Worm (Caenorhabditis elegans): ENCODE measurements around the gene F52H2.5.

F52H2.5 gene

ce11 chrX:2590023-2590422 lies 30.1 kb upstream of the F52H2.5 start:
- TF ChIP-seq nhr-21 (tag; optimal IDR thresholded peaks at IDR 0.05), result no peak
- TF ChIP-seq sma-3 (GFP tag; optimal IDR thresholded peaks at IDR 0.05), result no peak
- no peak for TF ChIP-seq nhr-23 (tag; optimal IDR thresholded peaks at IDR 0.05)
- TF ChIP-seq R02D3.7 (tag; optimal IDR thresholded peaks at IDR 0.05), result no peak
- no peak for TF ChIP-seq F13H6.1 (tag; optimal IDR thresholded peaks at IDR 0.05)
- TF ChIP-seq dmd-4 (tag; optimal IDR thresholded peaks at IDR 0.05), result no peak
- TF ChIP-seq Y55F3AM.14 (GFP tag; optimal IDR thresholded peaks at IDR 0.05), result no peak
- no peak for TF ChIP-seq lsy-2 (tag; optimal IDR thresholded peaks at IDR 0.05)
- peak; percentile 5 for TF ChIP-seq crh-2 (tag; optimal IDR thresholded peaks at IDR 0.05)

ce11 chrX:2588012-2588411 lies 28.1 kb upstream of the F52H2.5 start:
- TF ChIP-seq nhr-25 (tag; optimal IDR thresholded peaks at IDR 0.05) (peak; percentile 75), nhr-129 (tag; optimal IDR thresholded peaks at IDR 0.05) (peak; percentile 15), nhr-12 (tag; optimal IDR thresholded peaks at IDR 0.05) (no peak)

- TF ChIP-seq blmp-1 (tag; optimal IDR thresholded peaks at IDR 0.05; ENCODE audit: insufficient read depth), result no peak
- no peak for TF ChIP-seq lsy-2 (tag; optimal IDR thresholded peaks at IDR 0.05)
- TF ChIP-seq F13H6.1 (tag; optimal IDR thresholded peaks at IDR 0.05), result no peak
- no peak for TF ChIP-seq elt-1 (tag; optimal IDR thresholded peaks at IDR 0.05)
- no peak for TF ChIP-seq unc-55 (GFP tag; optimal IDR thresholded peaks at IDR 0.05)
- no peak for TF ChIP-seq nhr-21 (tag; optimal IDR thresholded peaks at IDR 0.05)
Observed at ce11 chrX:2585655-2586054, 25.8 kb upstream of the F52H2.5 start, which contains the start of gene H01M10.2. Gene H01M10.2, minus strand, starts transcription at chrX:2585755.

DNA sequence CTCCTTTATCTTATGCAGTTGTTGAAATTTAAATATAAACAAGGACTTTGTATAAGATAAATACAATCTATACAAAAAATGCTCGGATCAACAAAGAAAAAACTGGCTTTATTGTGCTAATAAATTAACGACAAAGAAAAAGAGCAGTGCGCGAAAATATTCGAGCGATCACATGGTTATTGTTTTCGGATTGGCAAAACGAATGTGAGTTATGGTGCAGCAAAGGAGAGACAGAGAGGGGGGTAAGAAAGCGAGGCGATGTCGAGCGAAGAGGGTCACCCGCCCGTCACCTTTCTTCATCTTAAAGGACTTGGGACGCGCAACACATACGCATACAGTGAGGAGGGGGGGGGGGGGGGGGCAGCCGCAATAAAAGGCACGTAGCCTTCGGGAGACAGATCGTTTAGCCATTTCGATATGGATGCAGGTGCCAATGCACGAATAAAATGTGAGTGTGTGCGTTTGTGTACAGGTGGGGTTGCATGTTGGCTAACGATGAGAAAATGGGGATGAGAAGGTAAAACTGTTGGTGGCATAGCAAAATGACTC lies 23.3 kb upstream of the F52H2.5 start:
- peak; percentile 24 for TF ChIP-seq nhr-25 (tag; optimal IDR thresholded peaks at IDR 0.05)
- TF ChIP-seq unc-39 (tag; optimal IDR thresholded peaks at IDR 0.05), result no peak

- TF ChIP-seq nhr-10 (tag; optimal IDR thresholded peaks at IDR 0.05) (no peak), fos-1 (tag; optimal IDR thresholded peaks at IDR 0.05) (no peak), elt-1 (tag; optimal IDR thresholded peaks at IDR 0.05) (no peak), nhr-23 (tag; optimal IDR thresholded peaks at IDR 0.05) (no peak), ama-1 (optimal IDR thresholded peaks at IDR 0.05) (no peak), Y55F3AM.14 (GFP tag; optimal IDR thresholded peaks at IDR 0.05) (no peak), ceh-82 (tag; optimal IDR thresholded peaks at IDR 0.05) (no peak), unc-55 (GFP tag; optimal IDR thresholded peaks at IDR 0.05) (no peak), nhr-6 (tag; optimal IDR thresholded peaks at IDR 0.05) (no peak), ztf-11 (tag; optimal IDR thresholded peaks at IDR 0.05) (no peak), lin-11 (tag; optimal IDR thresholded peaks at IDR 0.05) (no peak), blmp-1 (tag; optimal IDR thresholded peaks at IDR 0.05; ENCODE audit: insufficient read depth) (peak; percentile 39), nhr-129 (tag; optimal IDR thresholded peaks at IDR 0.05) (peak; percentile 44), nhr-77 (tag; optimal IDR thresholded peaks at IDR 0.05) (no peak), sem-4 (tag; optimal IDR thresholded peaks at IDR 0.05) (no peak), nhr-11 (tag; optimal IDR thresholded peaks at IDR 0.05) (no peak), sma-9 (GFP tag; optimal IDR thresholded peaks at IDR 0.05) (peak; percentile 40), sma-9 (tag; optimal IDR thresholded peaks at IDR 0.05) (no peak), ZK546.5 (tag; optimal IDR thresholded peaks at IDR 0.05) (no peak), gmeb-1 (tag; optimal IDR thresholded peaks at IDR 0.05) (no peak), peb-1 (tag; optimal IDR thresholded peaks at IDR 0.05) (no peak), snpc-4 (tag; optimal IDR thresholded peaks at IDR 0.05) (no peak), nhr-25 (tag; optimal IDR thresholded peaks at IDR 0.05) (peak; percentile 66), unc-39 (tag; optimal IDR thresholded peaks at IDR 0.05) (no peak), sma-3 (GFP tag; optimal IDR thresholded peaks at IDR 0.05) (peak; percentile 13), elt-3 (tag; optimal IDR thresholded peaks at IDR 0.05) (no peak), C34F6.9 (tag; optimal IDR thresholded peaks at IDR 0.05) (no peak), skn-1 (tag; optimal IDR thresholded peaks at IDR 0.05) (no peak), mbf-1 (tag; optimal IDR thresholded peaks at IDR 0.05) (no peak), crh-2 (tag; optimal IDR thresholded peaks at IDR 0.05) (peak; percentile 33), F13H6.1 (tag; optimal IDR thresholded peaks at IDR 0.05) (no peak), mdl-1 (tag; optimal IDR thresholded peaks at IDR 0.05) (no peak), zag-1 (tag; optimal IDR thresholded peaks at IDR 0.05) (no peak), egl-27 (tag; optimal IDR thresholded peaks at IDR 0.05) (no peak), nhr-237 (tag; optimal IDR thresholded peaks at IDR 0.05) (no peak), ztf-4 (tag; optimal IDR thresholded peaks at IDR 0.05) (no peak)
Observed at ce11 chrX:2581828-2582589, 22.1 kb upstream of the F52H2.5 start.

All from whole organism, L2 larva.